Worm (Caenorhabditis elegans) whole organism, young adult: Measurements from ENCODE around the gene vha-1.

Source experiments
- F39B2.1 ChIP-seq: fragments of 200-800 bp; sonication (Bioruptor generic); IDR thresholded peaks from 2 replicates; pipeline ENCODE4 v1.3.6; 2022; ENCODE audit warnings: missing genetic modification reagents, missing genetic modification characterization, missing compliant biosample characterization
- T26A5.8 ChIP-seq: sonication (generic microtip); optimal IDR thresholded peaks from 2 replicates; lab custom pipeline; 2016; ENCODE audit warnings: missing genetic modification characterization, missing compliant biosample characterization
- ama-1 ChIP-seq, 3 experiments: fragments of 150-350 bp in 1 of 3; sonication (generic microtip) in 2 of 3; optimal IDR thresholded peaks; 2 replicates each; lab custom pipeline; 2014 to 2018; ENCODE audit warnings: missing biosample characterization in 2 of 3, missing genetic modification characterization in 2 of 3, missing genetic modification reagents in 2 of 3
- atf-7 ChIP-seq: sonication (generic microtip); optimal IDR thresholded peaks from 2 replicates; lab custom pipeline; 2017; ENCODE audit warnings: mild to moderate bottlenecking, missing genetic modification characterization, missing compliant biosample characterization
- ceh-100 ChIP-seq: fragments of 200-800 bp; sonication (Bioruptor generic); IDR thresholded peaks from 2 replicates; pipeline ENCODE4 v1.3.6; 2022; ENCODE audit warnings: missing genetic modification reagents, missing genetic modification characterization, missing compliant biosample characterization
- ceh-79 ChIP-seq: sonication (generic microtip); optimal IDR thresholded peaks from 2 replicates; lab custom pipeline; 2017; ENCODE audit warnings: mild to moderate bottlenecking, missing genetic modification characterization, missing compliant biosample characterization
- egrh-3 ChIP-seq: fragments of 200-800 bp; sonication (Bioruptor generic); IDR thresholded peaks from 2 replicates; pipeline ENCODE4 v1.3.6; 2022; ENCODE audit warnings: missing genetic modification reagents, missing genetic modification characterization, missing compliant biosample characterization
- ets-4 ChIP-seq: fragments of 200-800 bp; sonication (Bioruptor generic); optimal IDR thresholded peaks from 2 replicates; lab custom pipeline; 2018; ENCODE audit warnings: mild to moderate bottlenecking, missing genetic modification characterization, missing compliant biosample characterization
- hlh-12 ChIP-seq: sonication (generic microtip); optimal IDR thresholded peaks from 2 replicates; lab custom pipeline; 2016; ENCODE audit warnings: missing genetic modification characterization, missing compliant biosample characterization
- madf-8 ChIP-seq: fragments of 200-800 bp; sonication (Bioruptor generic); conservative IDR thresholded peaks from 2 replicates; pipeline ENCODE4 v1.3.6; 2022; ENCODE audit warnings: missing genetic modification reagents, missing genetic modification characterization, missing compliant biosample characterization
- mxl-1 ChIP-seq: sonication (generic microtip); optimal IDR thresholded peaks from 2 replicates; lab custom pipeline; 2016; ENCODE audit warnings: missing genetic modification characterization, missing compliant biosample characterization
- unc-130 ChIP-seq: sonication (generic microtip); optimal IDR thresholded peaks from 2 replicates; lab custom pipeline; 2016; ENCODE audit warnings: missing genetic modification reagents, missing genetic modification characterization, missing compliant biosample characterization
- xnd-1 ChIP-seq: sonication (generic microtip); optimal IDR thresholded peaks from 2 replicates; lab custom pipeline; 2016; ENCODE audit warnings: missing genotype, missing genetic modification reagents, missing genetic modification characterization, missing compliant biosample characterization
- ztf-3 ChIP-seq: fragments of 200-800 bp; sonication (Bioruptor generic); optimal IDR thresholded peaks from 2 replicates; lab custom pipeline; 2018; ENCODE audit warnings: mild to moderate bottlenecking, missing genetic modification characterization, missing compliant biosample characterization

The vha-1 gene

ce11 chrIII:9830502-9830901, 49.4 kb downstream of the vha-1 start, which contains the start of gene ZK632.12:
TSS of gene ZK632.12 (plus strand) at chrIII:9830802.
- no peak for TF ChIP-seq ztf-3 (GFP tag; lab: Kevin White, UChicago)
- no peak for TF ChIP-seq T26A5.8 (tag; lab: Kevin White, UChicago)
- TF ChIP-seq atf-7 (tag; lab: Kevin White, UChicago): no peak
- no peak for TF ChIP-seq ets-4 (GFP tag; lab: Kevin White, UChicago)
- no peak for TF ChIP-seq F39B2.1
- no peak for TF ChIP-seq hlh-12
- TF ChIP-seq ceh-100: no peak
- no peak for TF ChIP-seq madf-8
- no peak for TF ChIP-seq egrh-3 (GFP tag; lab: Robert Waterston, UW)
- TF ChIP-seq ama-1 (optimal IDR thresholded peaks at IDR 0.05; lab: Kevin White, UChicago): no peak
- no peak for TF ChIP-seq ama-1 (GFP tag; optimal IDR thresholded peaks at IDR 0.05; lab: Kevin White, UChicago)
- TF ChIP-seq ceh-79 (tag; lab: Kevin White, UChicago): no peak
- no peak for TF ChIP-seq mxl-1 (tag; lab: Kevin White, UChicago)
- TF ChIP-seq unc-130: no peak
- no peak for TF ChIP-seq xnd-1 (tag; lab: Kevin White, UChicago)
